Fruit fly (Drosophila melanogaster) whole organism, embryonic: ENCODE results near the gene mib1.

Experiments
- Antp ChIP-seq: fragments of 200-800 bp; sonication (Bioruptor generic); optimal IDR thresholded peaks from 3 replicates; lab custom pipeline; 2016; ENCODE audit warnings: missing biosample characterization, missing genetic modification characterization
- Asciz ChIP-seq: fragments of 200-800 bp; sonication (Bioruptor generic); optimal IDR thresholded peaks from 2 replicates; lab custom pipeline; 2017; ENCODE audit warnings: missing biosample characterization, mild to moderate bottlenecking, missing genetic modification characterization, missing genetic modification reagents
- Atf-2 ChIP-seq: fragments of 200-800 bp; sonication (Bioruptor generic); optimal IDR thresholded peaks from 2 replicates; lab custom pipeline; 2016; ENCODE audit warnings: missing biosample characterization, missing genetic modification characterization
- CG10267 ChIP-seq: fragments of 200-800 bp; sonication (Bioruptor generic); optimal IDR thresholded peaks from 2 replicates; lab custom pipeline; 2018; ENCODE audit warnings: missing biosample characterization, mild to moderate bottlenecking, missing genetic modification characterization, moderate library complexity
- CG10366 ChIP-seq: fragments of 200-800 bp; sonication (Bioruptor generic); IDR thresholded peaks from 2 replicates; pipeline ENCODE4 v1.3.6; 2022; ENCODE audit warnings: missing biosample characterization, missing genetic modification characterization
- CG10654 ChIP-seq: fragments of 200-800 bp; sonication (Bioruptor generic); optimal IDR thresholded peaks from 2 replicates; lab custom pipeline; 2016; ENCODE audit warnings: missing biosample characterization, missing genetic modification characterization
- CG11504 ChIP-seq: fragments of 200-800 bp; sonication (Bioruptor generic); optimal IDR thresholded peaks from 3 replicates; lab custom pipeline; 2019; ENCODE audit warnings: missing biosample characterization, mild to moderate bottlenecking, missing genetic modification characterization, moderate library complexity
- CG12659 ChIP-seq: fragments of 200-800 bp; sonication (Bioruptor generic); optimal IDR thresholded peaks from 3 replicates; lab custom pipeline; 2017; ENCODE audit warnings: mild to moderate bottlenecking, missing biosample characterization, missing genetic modification reagents, missing genetic modification characterization
- CG12942 ChIP-seq: fragments of 200-800 bp; sonication (Bioruptor generic); optimal IDR thresholded peaks from 3 replicates; lab custom pipeline; 2016; ENCODE audit warnings: missing biosample characterization, missing genetic modification characterization
- CG13123 ChIP-seq: fragments of 200-800 bp; sonication (Bioruptor generic); optimal IDR thresholded peaks from 2 replicates; lab custom pipeline; 2016; ENCODE audit warnings: missing biosample characterization, missing genetic modification characterization
- CG17186 ChIP-seq: fragments of 200-800 bp; sonication (Bioruptor generic); optimal IDR thresholded peaks from 3 replicates; lab custom pipeline; 2017; ENCODE audit warnings: missing biosample characterization, missing genetic modification reagents, missing genetic modification characterization
- CG18262 ChIP-seq: fragments of 200-800 bp; optimal IDR thresholded peaks from 3 replicates; lab custom pipeline; 2019; ENCODE audit warnings: missing biosample characterization, mild to moderate bottlenecking, missing genetic modification characterization, moderate library complexity
- CG3163 ChIP-seq: fragments of 200-800 bp; sonication (Bioruptor generic); optimal IDR thresholded peaks from 3 replicates; lab custom pipeline; 2016; ENCODE audit warnings: missing biosample characterization, missing genetic modification characterization
- CG32532 ChIP-seq: fragments of 200-800 bp; sonication (Bioruptor generic); IDR thresholded peaks from 2 replicates; pipeline ENCODE4 v1.3.6; 2022; ENCODE audit warnings: missing biosample characterization, missing genetic modification characterization
- CG32767 ChIP-seq: fragments of 200-800 bp; sonication (Bioruptor generic); IDR thresholded peaks from 2 replicates; pipeline ENCODE4 v1.3.6; 2022; ENCODE audit warnings: missing biosample characterization, missing genetic modification characterization
- CG32772 ChIP-seq: fragments of 200-800 bp; sonication (Bioruptor generic); IDR thresholded peaks from 2 replicates; pipeline ENCODE4 v1.3.6; 2022; ENCODE audit warnings: missing biosample characterization, missing genetic modification characterization
- CG33557 ChIP-seq: fragments of 200-800 bp; sonication (Bioruptor generic); optimal IDR thresholded peaks from 2 replicates; lab custom pipeline; 2019; ENCODE audit warnings: missing biosample characterization, mild to moderate bottlenecking, missing genetic modification characterization, moderate library complexity
- CG4282 ChIP-seq: fragments of 200-800 bp; sonication (Bioruptor generic); optimal IDR thresholded peaks from 2 replicates; lab custom pipeline; 2016; ENCODE audit warnings: missing biosample characterization, missing genetic modification characterization
- CG4328 ChIP-seq: fragments of 200-800 bp; sonication (Bioruptor generic); optimal IDR thresholded peaks from 3 replicates; lab custom pipeline; 2017; ENCODE audit warnings: missing biosample characterization, missing genetic modification reagents, missing genetic modification characterization
- CG8359 ChIP-seq: fragments of 200-800 bp; sonication (Bioruptor generic); optimal IDR thresholded peaks from 2 replicates; lab custom pipeline; 2017; ENCODE audit warnings: missing biosample characterization, mild to moderate bottlenecking, missing genetic modification characterization, borderline replicate concordance
- D ChIP-seq, 2 experiments: fragments of 200-800 bp in 1 of 2; fragments of >200 bp in 1 of 2; sonication (Bioruptor generic) in 1 of 2; optimal IDR thresholded peaks; 2 replicates in 1 of 2; 3 replicates in 1 of 2; lab custom pipeline; 2017; ENCODE audit warnings: mild to moderate bottlenecking in 1 of 2, missing biosample characterization in 1 of 2, missing genetic modification characterization in 1 of 2, missing genetic modification reagents in 1 of 2
- Doc3 ChIP-seq: fragments of 200-800 bp; sonication (Bioruptor generic); IDR thresholded peaks from 3 replicates; pipeline ENCODE4 v1.3.6; 2022; ENCODE audit warnings: missing biosample characterization, missing genetic modification characterization; ENCODE audit not compliant: partially characterized antibody
- E2f1 ChIP-seq: fragments of 200-800 bp; sonication (Bioruptor generic); IDR thresholded peaks from 2 replicates; pipeline ENCODE4 v1.3.6; 2022; ENCODE audit warnings: missing biosample characterization, missing genetic modification characterization
- HLHmδ ChIP-seq: fragments of 200-800 bp; sonication (Bioruptor generic); optimal IDR thresholded peaks from 2 replicates; lab custom pipeline; 2018; ENCODE audit warnings: missing biosample characterization, mild to moderate bottlenecking, missing genetic modification characterization, moderate library complexity
- HmgZ ChIP-seq: fragments of 200-800 bp; sonication (Bioruptor generic); optimal IDR thresholded peaks from 2 replicates; lab custom pipeline; 2018; ENCODE audit warnings: missing biosample characterization, mild to moderate bottlenecking, missing genetic modification characterization
- Hmx ChIP-seq: fragments of 200-800 bp; sonication (Bioruptor generic); optimal IDR thresholded peaks from 2 replicates; lab custom pipeline; 2016; ENCODE audit warnings: missing biosample characterization, missing genetic modification characterization
- Lim3 ChIP-seq: fragments of 200-800 bp; sonication (Bioruptor generic); IDR thresholded peaks from 2 replicates; pipeline ENCODE4 v1.3.6; 2022; ENCODE audit warnings: missing biosample characterization, missing genetic modification characterization
- Mes4 ChIP-seq: fragments of 200-800 bp; sonication (Bioruptor generic); optimal IDR thresholded peaks from 2 replicates; lab custom pipeline; 2016; ENCODE audit warnings: missing biosample characterization, missing genetic modification characterization
- NC2β ChIP-seq: fragments of 200-800 bp; sonication (Bioruptor generic); optimal IDR thresholded peaks from 2 replicates; lab custom pipeline; 2016; ENCODE audit warnings: missing biosample characterization, missing genetic modification characterization
- Oli ChIP-seq: fragments of 200-800 bp; sonication (Bioruptor generic); optimal IDR thresholded peaks from 2 replicates; lab custom pipeline; 2018; ENCODE audit warnings: missing biosample characterization, mild to moderate bottlenecking, missing genetic modification characterization, moderate library complexity
- Side ChIP-seq: fragments of 200-800 bp; sonication (Bioruptor generic); optimal IDR thresholded peaks from 2 replicates; lab custom pipeline; 2016; ENCODE audit warnings: missing biosample characterization, missing genetic modification characterization
- Usf ChIP-seq: fragments of 200-800 bp; sonication (Bioruptor generic); optimal IDR thresholded peaks from 2 replicates; lab custom pipeline; 2017; ENCODE audit warnings: missing genotype, missing biosample characterization, missing genetic modification characterization
- ac ChIP-seq: fragments of 200-800 bp; sonication (Bioruptor generic); optimal IDR thresholded peaks from 3 replicates; lab custom pipeline; 2017; ENCODE audit warnings: missing biosample characterization, mild to moderate bottlenecking, missing genetic modification characterization
- chm ChIP-seq: fragments of 200-800 bp; sonication (Bioruptor generic); IDR thresholded peaks from 2 replicates; pipeline ENCODE4 v1.3.6; 2022; ENCODE audit warnings: missing biosample characterization, missing genetic modification characterization
- cwo ChIP-seq: fragments of 200-800 bp; sonication (Bioruptor generic); optimal IDR thresholded peaks from 3 replicates; lab custom pipeline; 2017; ENCODE audit warnings: missing biosample characterization, missing genetic modification characterization, mild to moderate bottlenecking, moderate library complexity, missing genetic modification reagents
- fd64A ChIP-seq: fragments of 200-800 bp; sonication (Bioruptor generic); optimal IDR thresholded peaks from 3 replicates; lab custom pipeline; 2018; ENCODE audit warnings: missing biosample characterization, mild to moderate bottlenecking, missing genetic modification characterization
- gce ChIP-seq: fragments of 200-800 bp; sonication (Bioruptor generic); IDR thresholded peaks from 3 replicates; pipeline ENCODE4 v1.3.6; 2022; ENCODE audit warnings: missing biosample characterization, missing genetic modification characterization
- gcm ChIP-seq: fragments of 200-800 bp; sonication (Bioruptor generic); optimal IDR thresholded peaks from 2 replicates; lab custom pipeline; 2019; ENCODE audit warnings: missing biosample characterization, mild to moderate bottlenecking, missing genetic modification characterization, moderate library complexity
- her ChIP-seq: fragments of 200-800 bp; sonication (Bioruptor generic); optimal IDR thresholded peaks from 2 replicates; lab custom pipeline; 2016; ENCODE audit warnings: missing biosample characterization, missing genetic modification characterization
- ind ChIP-seq: fragments of 200-800 bp; sonication (Bioruptor generic); optimal IDR thresholded peaks from 3 replicates; lab custom pipeline; 2016; ENCODE audit warnings: missing biosample characterization, missing genetic modification characterization
- lab ChIP-seq: fragments of 200-800 bp; sonication (Bioruptor generic); optimal IDR thresholded peaks from 3 replicates; lab custom pipeline; 2017; ENCODE audit warnings: missing biosample characterization, missing genetic modification characterization, mild to moderate bottlenecking, moderate library complexity, missing genetic modification reagents
- prd ChIP-seq, 3 experiments: fragments of >200 bp in 2 of 3; fragments of 200-800 bp in 1 of 3; sonication (Bioruptor generic) in 1 of 3; optimal IDR thresholded peaks in 2 of 3; IDR thresholded peaks in 1 of 3; 2 replicates in 2 of 3; 3 replicates in 1 of 3; pipeline versions ENCODE4 v1.3.6 to Lab custom; 2017 to 2022; ENCODE audit warnings: missing biosample characterization in 1 of 3, missing genetic modification characterization in 1 of 3
- sim ChIP-seq: fragments of 200-800 bp; sonication (Bioruptor generic); IDR thresholded peaks from 2 replicates; pipeline ENCODE4 v1.3.6; 2022; ENCODE audit warnings: missing biosample characterization, missing genetic modification characterization
- sisA ChIP-seq: fragments of 200-800 bp; sonication (Bioruptor generic); IDR thresholded peaks from 2 replicates; pipeline ENCODE4 v1.3.6; 2022; ENCODE audit warnings: missing biosample characterization, missing genetic modification characterization
- so ChIP-seq: fragments of 200-800 bp; sonication (Bioruptor generic); IDR thresholded peaks from 3 replicates; pipeline ENCODE4 v1.3.6; 2022; ENCODE audit warnings: missing biosample characterization, missing genetic modification characterization
- vfl ChIP-seq: fragments of 200-800 bp; sonication (Bioruptor generic); optimal IDR thresholded peaks from 2 replicates; lab custom pipeline; 2016; ENCODE audit warnings: missing biosample characterization, missing genetic modification characterization
- vnd ChIP-seq: fragments of 200-800 bp; sonication (Bioruptor generic); IDR thresholded peaks from 3 replicates; pipeline ENCODE4 v1.3.6; 2022; ENCODE audit warnings: missing biosample characterization, missing genetic modification characterization; ENCODE audit not compliant: partially characterized antibody

mib1 gene

DNA sequence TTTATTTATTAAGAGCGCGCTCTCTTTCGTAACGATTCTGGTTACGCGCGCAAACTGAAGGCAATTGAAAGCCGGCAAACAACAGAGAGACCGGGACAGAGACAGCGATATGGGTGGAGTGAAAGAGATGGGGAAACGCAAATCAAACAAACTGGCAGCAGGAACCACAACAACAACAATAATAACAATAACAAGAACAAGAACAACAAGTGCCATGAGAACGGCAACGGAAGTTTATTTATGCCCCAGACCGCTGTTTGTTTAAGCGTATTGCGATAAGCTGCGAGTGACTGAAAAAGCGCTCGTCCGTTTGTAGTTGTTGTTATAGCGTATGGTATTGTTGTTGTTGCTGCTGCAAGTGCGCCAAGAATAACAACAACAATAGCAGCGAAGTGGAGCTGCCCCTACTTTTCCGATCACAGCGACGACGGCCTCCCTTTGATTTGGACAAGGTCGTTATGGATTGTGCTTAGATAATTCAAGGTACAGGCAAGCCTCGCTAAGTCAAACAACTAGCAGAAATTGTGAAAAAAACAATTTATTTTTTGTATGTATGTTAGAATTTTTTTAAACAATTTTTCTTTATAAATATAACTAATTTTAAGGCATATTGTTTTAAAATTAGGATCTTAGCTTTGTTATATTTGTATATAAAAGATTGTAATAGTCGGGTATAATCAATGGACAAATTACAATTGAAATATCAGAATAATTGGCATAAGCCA lies 14.6 kb upstream of the mib1 start (continued):
- no peak for TF ChIP-seq D (optimal IDR thresholded peaks at IDR 0.05; lab: Kevin White, UChicago)
- peak; percentile 66 for TF ChIP-seq D (GFP tag; optimal IDR thresholded peaks at IDR 0.05; lab: Kevin White, UChicago)
- TF ChIP-seq lab = peak; percentile 78
- no peak for TF ChIP-seq CG32772 (GFP tag; lab: Robert Waterston, UW)
- TF ChIP-seq Side = peak; percentile 68
- TF ChIP-seq Doc3 (GFP tag; lab: Robert Waterston, UW) = no peak
- TF ChIP-seq CG32767 (GFP tag; lab: Robert Waterston, UW) = peak; percentile 47; the same call in 1 of the 2 replicates
- TF ChIP-seq CG11504 = peak; percentile 40
- TF ChIP-seq gcm = peak; percentile 49
- no peak for TF ChIP-seq CG10267 (tag; lab: Kevin White, UChicago)
- peak; percentile 85 for TF ChIP-seq CG33557 (GFP tag; lab: Kevin White, UChicago)
- peak; percentile 80; the same call in 2 of the 3 replicates for TF ChIP-seq so (GFP tag; lab: Robert Waterston, UW)
- peak; percentile 47 for TF ChIP-seq cwo
- peak; percentile 20 for TF ChIP-seq CG13123 (GFP tag; lab: Kevin White, UChicago)
- TF ChIP-seq Mes4 (GFP tag; lab: Kevin White, UChicago) = peak; percentile 72
- TF ChIP-seq vnd = no peak
- TF ChIP-seq CG3163 = peak; percentile 72
- no peak for TF ChIP-seq vfl (GFP tag; lab: Kevin White, UChicago)
- TF ChIP-seq CG4282 (GFP tag; lab: Kevin White, UChicago) = peak; percentile 39
- peak; percentile 84 for TF ChIP-seq gce (GFP tag; lab: Robert Waterston, UW)
- TF ChIP-seq her (GFP tag; lab: Kevin White, UChicago) = peak; percentile 69
- peak; percentile 72 for TF ChIP-seq NC2β (GFP tag; lab: Kevin White, UChicago)
- TF ChIP-seq Asciz = peak; percentile 73
- TF ChIP-seq CG17186 = peak; percentile 45
- no peak for TF ChIP-seq Hmx (GFP tag; lab: Kevin White, UChicago)
- TF ChIP-seq CG12942 (GFP tag; lab: Kevin White, UChicago) = peak; percentile 50
- TF ChIP-seq CG4328 (GFP tag; lab: Kevin White, UChicago) = peak; percentile 74
- no peak for TF ChIP-seq Oli (tag; lab: Kevin White, UChicago)
- peak; percentile 56 for TF ChIP-seq CG8359
- TF ChIP-seq ind = peak; percentile 6
- peak; percentile 42 for TF ChIP-seq Atf-2
- no peak for TF ChIP-seq Lim3
- TF ChIP-seq CG10654 (GFP tag; lab: Kevin White, UChicago) = peak; percentile 34
- TF ChIP-seq fd64A = peak; percentile 91
- TF ChIP-seq CG32532 = peak; percentile 14; the same call in 1 of the 2 replicates
- peak; percentile 30 for TF ChIP-seq CG12659 (GFP tag; lab: Kevin White, UChicago)
- no peak for TF ChIP-seq Usf (GFP tag; lab: Kevin White, UChicago)
- TF ChIP-seq E2f1 (GFP tag; lab: Robert Waterston, UW) = peak; percentile 64; the same call in 1 of the 2 replicates
- peak; percentile 33; the same call in 1 of the 2 replicates for TF ChIP-seq sisA (GFP tag; lab: Robert Waterston, UW)
- TF ChIP-seq HLHmδ = peak; percentile 87
- TF ChIP-seq ac = peak; percentile 80
- TF ChIP-seq CG18262 (tag; lab: Kevin White, UChicago) = peak; percentile 40
- TF ChIP-seq prd (optimal IDR thresholded peaks at IDR 0.05; lab: Kevin White, UChicago) = no peak
- peak; percentile 27; the same call in 2 of the 3 replicates for TF ChIP-seq prd (GFP tag; IDR thresholded peaks at IDR 0.05; lab: Robert Waterston, UW)
- peak; percentile 55 for TF ChIP-seq Antp (GFP tag; lab: Kevin White, UChicago)
- peak; percentile 87; the same call in 1 of the 2 replicates for TF ChIP-seq chm
- TF ChIP-seq CG10366 (GFP tag; lab: Robert Waterston, UW) = no peak; the same call in 1 of the 2 replicates
- peak; percentile 77 for TF ChIP-seq HmgZ (tag; lab: Kevin White, UChicago)
- 0 out of 2 replicates have a peak, but pooled peaks have one; percentile 34 for TF ChIP-seq sim (GFP tag; lab: Robert Waterston, UW)
